ENCODE assay signal across 8 worm cellular contexts in the genomic region with DNA sequence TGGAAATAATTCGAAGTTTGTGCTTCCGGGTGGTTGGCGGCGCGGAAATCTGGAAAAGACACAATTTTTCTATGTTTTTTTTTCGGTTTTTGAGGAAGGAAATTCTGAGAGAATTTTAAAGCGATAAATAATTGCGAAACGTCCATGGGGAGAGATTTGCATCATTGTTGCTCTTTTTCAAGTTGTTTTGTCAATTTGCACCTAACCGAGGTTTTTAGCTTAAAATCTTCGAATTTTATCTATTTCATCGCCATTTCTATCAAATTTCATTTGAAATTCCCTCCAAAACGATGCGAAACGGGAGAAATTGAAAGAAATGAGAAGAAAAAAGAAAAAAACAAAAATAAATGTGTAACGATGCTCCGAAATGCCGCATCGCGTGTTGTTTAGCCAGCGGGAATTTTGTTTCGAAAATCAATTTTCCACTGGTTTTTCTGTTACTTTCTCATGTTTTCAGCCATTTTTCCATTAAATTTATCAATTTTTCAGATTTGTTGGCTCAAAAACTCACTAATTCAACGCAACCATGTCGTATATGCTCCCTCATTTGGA.
TF ChIP-seq lines count a peak whose summit lies in the region.

nprt-1 (minus strand) TSS at position 51 of the 552 bp plus-strand sequence.
dib-1 (plus strand) TSS at position 482 of the 552 bp plus-strand sequence.

TF ChIP-seq in whole organism, L1 larva, 84 proteins besides CTCF, POLR2A, EP300 and RAD21 (continues in another document):
- no peak for TF ChIP-seq ztf-11 (tag; optimal IDR thresholded peaks at IDR 0.05; lab: Kevin White, UChicago)
- TF ChIP-seq nhr-84 (tag; optimal IDR thresholded peaks at IDR 0.05; lab: Kevin White, UChicago), result no peak
- peak; percentile 42 for TF ChIP-seq F16B12.6 (tag; optimal IDR thresholded peaks at IDR 0.05; lab: Kevin White, UChicago)
- TF ChIP-seq fos-1 (tag; optimal IDR thresholded peaks at IDR 0.05; lab: Kevin White, UChicago), result peak; percentile 20
- peak; percentile 60 for TF ChIP-seq mep-1 (tag; optimal IDR thresholded peaks at IDR 0.05; lab: Kevin White, UChicago)
- TF ChIP-seq vab-15 (tag; optimal IDR thresholded peaks at IDR 0.05; lab: Kevin White, UChicago), result no peak
- peak; percentile 45 for TF ChIP-seq nhr-20 (tag; optimal IDR thresholded peaks at IDR 0.05; lab: Kevin White, UChicago)
- TF ChIP-seq nhr-12 (tag; optimal IDR thresholded peaks at IDR 0.05; lab: Kevin White, UChicago), result no peak
- peak; percentile 71 for TF ChIP-seq xbp-1 (tag; optimal IDR thresholded peaks at IDR 0.05; lab: Kevin White, UChicago)
- TF ChIP-seq hlh-4 (tag; optimal IDR thresholded peaks at IDR 0.05; lab: Kevin White, UChicago), result no peak
- TF ChIP-seq irx-1 (tag; optimal IDR thresholded peaks at IDR 0.05; lab: Kevin White, UChicago), result no peak

TF ChIP-seq in whole organism, L2 larva, 48 proteins besides CTCF, POLR2A, EP300 and RAD21 (continues in another document):
- TF ChIP-seq Y55F3AM.14 (GFP tag; optimal IDR thresholded peaks at IDR 0.05; lab: Kevin White, UChicago) (no peak), nhr-23 (tag; optimal IDR thresholded peaks at IDR 0.05; lab: Kevin White, UChicago) (no peak), alr-1 (tag; optimal IDR thresholded peaks at IDR 0.05; lab: Kevin White, UChicago) (no peak), sma-3 (GFP tag; optimal IDR thresholded peaks at IDR 0.05; lab: Kevin White, UChicago) (no peak), nhr-10 (tag; optimal IDR thresholded peaks at IDR 0.05; lab: Kevin White, UChicago) (no peak), C34F6.9 (tag; optimal IDR thresholded peaks at IDR 0.05; lab: Kevin White, UChicago) (peak; percentile 71), ceh-82 (tag; optimal IDR thresholded peaks at IDR 0.05; lab: Kevin White, UChicago) (no peak), nhr-77 (tag; optimal IDR thresholded peaks at IDR 0.05; lab: Kevin White, UChicago) (no peak), egl-27 (tag; optimal IDR thresholded peaks at IDR 0.05; lab: Kevin White, UChicago) (no peak), R02D3.7 (tag; optimal IDR thresholded peaks at IDR 0.05; lab: Kevin White, UChicago) (no peak), F13H6.1 (tag; optimal IDR thresholded peaks at IDR 0.05; lab: Kevin White, UChicago) (no peak)

TF ChIP-seq in whole organism, L3 larva, 47 proteins besides CTCF, POLR2A, EP300 and RAD21 (continues in another document):
- TF ChIP-seq nhr-25 (tag; optimal IDR thresholded peaks at IDR 0.05; lab: Kevin White, UChicago) (peak; percentile 16), fos-1 (tag; optimal IDR thresholded peaks at IDR 0.05; lab: Kevin White, UChicago) (no peak), nhr-23 (tag; optimal IDR thresholded peaks at IDR 0.05; lab: Kevin White, UChicago) (peak; percentile 72), unc-62 (GFP tag; optimal IDR thresholded peaks at IDR 0.05; lab: Kevin White, UChicago) (no peak), mml-1 (tag; optimal IDR thresholded peaks at IDR 0.05; lab: Kevin White, UChicago) (no peak), ztf-4 (tag; optimal IDR thresholded peaks at IDR 0.05; lab: Kevin White, UChicago) (no peak), elt-2 (tag; optimal IDR thresholded peaks at IDR 0.05; lab: Kevin White, UChicago) (peak; percentile 2), nhr-237 (tag; optimal IDR thresholded peaks at IDR 0.05; lab: Kevin White, UChicago) (no peak), fkh-10 (GFP tag; optimal IDR thresholded peaks at IDR 0.05; lab: Kevin White, UChicago) (peak; percentile 13), lin-15B (tag; optimal IDR thresholded peaks at IDR 0.05; lab: Kevin White, UChicago) (peak; percentile 74), pha-4 (tag; optimal IDR thresholded peaks at IDR 0.05; lab: Kevin White, UChicago) (peak; percentile 67)

TF ChIP-seq in whole organism, L4 larva, 104 proteins besides CTCF, POLR2A, EP300 and RAD21 (continues in another document):
- peak; percentile 28 for TF ChIP-seq nhr-77 (tag; optimal IDR thresholded peaks at IDR 0.05; lab: Kevin White, UChicago)
- 0 out of 2 replicates have a peak, but pooled peaks have one; percentile 28 for TF ChIP-seq Y48G9A.11 (GFP tag; IDR thresholded peaks at IDR 0.05; lab: Robert Waterston, UW)
- TF ChIP-seq dve-1 (tag; optimal IDR thresholded peaks at IDR 0.05; lab: Kevin White, UChicago; ENCODE audit: insufficient read depth), result peak; percentile 27
- TF ChIP-seq hlh-30 (tag; optimal IDR thresholded peaks at IDR 0.05; lab: Kevin White, UChicago; ENCODE audit: insufficient read depth), result peak; percentile 33
- TF ChIP-seq ama-1 (optimal IDR thresholded peaks at IDR 0.05; lab: Kevin White, UChicago), result peak; percentile 20
- peak; percentile 45; the same call in 1 of the 2 replicates for TF ChIP-seq lin-38 (GFP tag; IDR thresholded peaks at IDR 0.05; lab: Robert Waterston, UW)
- TF ChIP-seq ceh-20 (GFP tag; IDR thresholded peaks at IDR 0.05; lab: Robert Waterston, UW), result no peak
- TF ChIP-seq dmd-8 (GFP tag; IDR thresholded peaks at IDR 0.05; lab: Robert Waterston, UW), result no peak
- no peak for TF ChIP-seq hif-1 (tag; optimal IDR thresholded peaks at IDR 0.05; lab: Kevin White, UChicago)
- peak; percentile 49 for TF ChIP-seq mes-2 (tag; optimal IDR thresholded peaks at IDR 0.05; lab: Kevin White, UChicago; ENCODE audit: poor library complexity, severe bottlenecking)

TF ChIP-seq in whole organism, early embryonic, 17 proteins besides CTCF, POLR2A, EP300 and RAD21:
- TF ChIP-seq tra-4 (tag; optimal IDR thresholded peaks at IDR 0.05; lab: Kevin White, UChicago) (no peak), ceh-36 (tag; optimal IDR thresholded peaks at IDR 0.05; lab: Kevin White, UChicago) (no peak), ets-7 (tag; optimal IDR thresholded peaks at IDR 0.05; lab: Kevin White, UChicago) (no peak), F13C5.2 (tag; optimal IDR thresholded peaks at IDR 0.05; lab: Kevin White, UChicago) (peak; percentile 21)

TF ChIP-seq in whole organism, late embryonic, 69 proteins besides CTCF, POLR2A, EP300 and RAD21:
- TF ChIP-seq nhr-232 (tag; optimal IDR thresholded peaks at IDR 0.05; lab: Kevin White, UChicago), result no peak
- TF ChIP-seq che-1 (tag; optimal IDR thresholded peaks at IDR 0.05; lab: Kevin White, UChicago), result no peak
- TF ChIP-seq ceh-48 (tag; optimal IDR thresholded peaks at IDR 0.05; lab: Kevin White, UChicago), result peak; percentile 11
- peak; percentile 31 for TF ChIP-seq unc-42 (tag; optimal IDR thresholded peaks at IDR 0.05; lab: Kevin White, UChicago)
- TF ChIP-seq pha-4 (tag; optimal IDR thresholded peaks at IDR 0.05; lab: Kevin White, UChicago), result no peak
- TF ChIP-seq nfya-1 (tag; optimal IDR thresholded peaks at IDR 0.05; lab: Kevin White, UChicago), result peak; percentile 52

TF ChIP-seq in whole organism, mixed stage, embryonic, 35 proteins besides CTCF, POLR2A, EP300 and RAD21:
- TF ChIP-seq nhr-12 (tag; optimal IDR thresholded peaks at IDR 0.05; lab: Kevin White, UChicago) (no peak), cnd-1 (tag; optimal IDR thresholded peaks at IDR 0.05; lab: Kevin White, UChicago) (no peak), mls-2 (tag; optimal IDR thresholded peaks at IDR 0.05; lab: Kevin White, UChicago) (no peak), mab-5 (tag; optimal IDR thresholded peaks at IDR 0.05; lab: Kevin White, UChicago) (no peak), ceh-83 (GFP tag; optimal IDR thresholded peaks at IDR 0.05; lab: Kevin White, UChicago) (no peak), sem-2 (GFP tag; optimal IDR thresholded peaks at IDR 0.05; lab: Kevin White, UChicago) (no peak), sptf-1 (tag; optimal IDR thresholded peaks at IDR 0.05; lab: Kevin White, UChicago) (peak; percentile 13), unc-62 (GFP tag; optimal IDR thresholded peaks at IDR 0.05; lab: Kevin White, UChicago) (no peak), nhr-237 (tag; optimal IDR thresholded peaks at IDR 0.05; lab: Kevin White, UChicago) (peak; percentile 12), drap-1 (GFP tag; optimal IDR thresholded peaks at IDR 0.05; lab: Kevin White, UChicago) (no peak), nhr-28 (tag; optimal IDR thresholded peaks at IDR 0.05; lab: Kevin White, UChicago) (no peak), ztf-11 (tag; optimal IDR thresholded peaks at IDR 0.05; lab: Kevin White, UChicago) (no peak), ces-1 (GFP tag; optimal IDR thresholded peaks at IDR 0.05; lab: Kevin White, UChicago) (peak; percentile 62), lin-13 (tag; optimal IDR thresholded peaks at IDR 0.05; lab: Kevin White, UChicago) (peak; percentile 4), mep-1 (tag; optimal IDR thresholded peaks at IDR 0.05; lab: Kevin White, UChicago) (peak; percentile 47), unc-120 (tag; optimal IDR thresholded peaks at IDR 0.05; lab: Kevin White, UChicago; ENCODE audit: poor library complexity, severe bottlenecking) (no peak), tbx-8 (GFP tag; optimal IDR thresholded peaks at IDR 0.05; lab: Kevin White, UChicago) (no peak), lsy-2 (tag; optimal IDR thresholded peaks at IDR 0.05; lab: Kevin White, UChicago) (peak; percentile 73), unc-39 (tag; optimal IDR thresholded peaks at IDR 0.05; lab: Kevin White, UChicago) (no peak)

TF ChIP-seq in whole organism, young adult, 124 proteins besides CTCF, POLR2A, EP300 and RAD21 (continues in another document):
- no peak for TF ChIP-seq K12H6.12 (tag; optimal IDR thresholded peaks at IDR 0.05; lab: Kevin White, UChicago)
- TF ChIP-seq ztf-18 (tag; optimal IDR thresholded peaks at IDR 0.05; lab: Kevin White, UChicago), result no peak
- TF ChIP-seq madf-3 (GFP tag; IDR thresholded peaks at IDR 0.05; lab: Robert Waterston, UW), result no peak
- TF ChIP-seq dox-1 (GFP tag; IDR thresholded peaks at IDR 0.05; lab: Robert Waterston, UW), result no peak
- no peak for TF ChIP-seq snpc-4 (GFP tag; optimal IDR thresholded peaks at IDR 0.05; lab: Kevin White, UChicago)
- TF ChIP-seq snpc-4 (tag; optimal IDR thresholded peaks at IDR 0.05; lab: Kevin White, UChicago), result no peak
- no peak for TF ChIP-seq attf-6 (GFP tag; IDR thresholded peaks at IDR 0.05; lab: Robert Waterston, UW)
- TF ChIP-seq madf-6 (GFP tag; IDR thresholded peaks at IDR 0.05; lab: Robert Waterston, UW), result no peak
- peak; percentile 96 for TF ChIP-seq attf-3 (GFP tag; conservative IDR thresholded peaks at IDR 0.05; lab: Robert Waterston, UW)
- no peak for TF ChIP-seq cebp-1 (GFP tag; IDR thresholded peaks at IDR 0.05; lab: Robert Waterston, UW)
- peak; percentile 12 for TF ChIP-seq cebp-1 (tag; optimal IDR thresholded peaks at IDR 0.05; lab: Kevin White, UChicago)
- no peak for TF ChIP-seq Y53F4B.3 (GFP tag; IDR thresholded peaks at IDR 0.05; lab: Robert Waterston, UW)
- TF ChIP-seq sptf-2 (GFP tag; optimal IDR thresholded peaks at IDR 0.05; lab: Kevin White, UChicago), result no peak
- TF ChIP-seq mcd-1 (GFP tag; IDR thresholded peaks at IDR 0.05; lab: Robert Waterston, UW), result peak; percentile 43; the same call in 1 of the 2 replicates
- no peak for TF ChIP-seq ztf-25 (GFP tag; IDR thresholded peaks at IDR 0.05; lab: Robert Waterston, UW)
- TF ChIP-seq egl-18 (GFP tag; IDR thresholded peaks at IDR 0.05; lab: Robert Waterston, UW), result no peak
- no peak for TF ChIP-seq hlh-26 (GFP tag; conservative IDR thresholded peaks at IDR 0.05; lab: Robert Waterston, UW)
- TF ChIP-seq unc-130 (GFP tag; optimal IDR thresholded peaks at IDR 0.05; lab: Kevin White, UChicago), result no peak
- TF ChIP-seq hrde-1 (tag; optimal IDR thresholded peaks at IDR 0.05; lab: Kevin White, UChicago; ENCODE audit: borderline replicate concordance), result no peak
- no peak for TF ChIP-seq F57A8.1 (GFP tag; optimal IDR thresholded peaks at IDR 0.05; lab: Kevin White, UChicago)
- TF ChIP-seq dpl-1 (GFP tag; optimal IDR thresholded peaks at IDR 0.05; lab: Kevin White, UChicago), result peak; percentile 17
